Worm (Caenorhabditis elegans) whole organism, L1 larva: ENCODE measurements around the gene egl-6.

Experiments used
- C04F5.9 ChIP-seq: sonication (generic microtip); optimal IDR thresholded peaks from 2 replicates; lab custom pipeline; 2016; ENCODE audit warnings: missing genetic modification characterization, missing compliant biosample characterization
- C16A3.4 ChIP-seq: fragments of 150-350 bp; optimal IDR thresholded peaks from 2 replicates; lab custom pipeline; 2014; ENCODE audit warnings: missing biosample characterization, missing genetic modification characterization
- F16B12.6 ChIP-seq: fragments of 150-350 bp; optimal IDR thresholded peaks from 2 replicates; lab custom pipeline; 2014; ENCODE audit warnings: missing biosample characterization, missing genetic modification characterization
- aha-1 ChIP-seq: fragments of 150-350 bp; optimal IDR thresholded peaks from 2 replicates; lab custom pipeline; 2014; ENCODE audit warnings: missing biosample characterization, missing genetic modification characterization
- blmp-1 ChIP-seq: fragments of 150-350 bp; optimal IDR thresholded peaks from 2 replicates; lab custom pipeline; 2014; ENCODE audit warnings: missing biosample characterization, missing genetic modification characterization
- ceh-63 ChIP-seq: fragments of 200-800 bp; sonication (Bioruptor generic); optimal IDR thresholded peaks from 2 replicates; lab custom pipeline; 2018; ENCODE audit warnings: mild to moderate bottlenecking, missing genetic modification characterization, missing compliant biosample characterization
- ceh-8 ChIP-seq: fragments of 200-800 bp; sonication (Bioruptor generic); optimal IDR thresholded peaks from 2 replicates; lab custom pipeline; 2018; ENCODE audit warnings: mild to moderate bottlenecking, missing genetic modification characterization, moderate library complexity, missing compliant biosample characterization
- ceh-82 ChIP-seq, 3 experiments: fragments of 150-350 bp in 1 of 3; sonication (generic microtip) in 2 of 3; optimal IDR thresholded peaks; 2 replicates each; lab custom pipeline; 2014 to 2017; ENCODE audit warnings: missing biosample characterization in 3 of 3, missing genetic modification characterization in 3 of 3
- ceh-88 ChIP-seq: fragments of 200-800 bp; sonication (Bioruptor generic); IDR thresholded peaks from 2 replicates; pipeline ENCODE4 v1.3.6; 2022; ENCODE audit warnings: missing genetic modification characterization, missing compliant biosample characterization
- dpl-1 ChIP-seq, 3 experiments: fragments of 150-350 bp in 2 of 3; sonication (generic microtip) in 1 of 3; optimal IDR thresholded peaks; 2 replicates each; lab custom pipeline; 2014 to 2017; ENCODE audit warnings: missing biosample characterization in 3 of 3, missing genetic modification characterization in 3 of 3, missing genetic modification reagents in 3 of 3
- dsc-1 ChIP-seq: sonication (generic microtip); optimal IDR thresholded peaks from 2 replicates; lab custom pipeline; 2016; ENCODE audit warnings: mild to moderate bottlenecking, missing genetic modification characterization, missing compliant biosample characterization
- efl-1 ChIP-seq, 4 experiments: fragments of 150-350 bp; optimal IDR thresholded peaks in 3 of 4; peaks in 1 of 4; 1 replicate in 1 of 4; 2 replicates in 3 of 4; lab custom pipeline; 2014; ENCODE audit warnings: missing biosample characterization in 2 of 4, missing genetic modification characterization in 2 of 4, missing genetic modification reagents in 2 of 4
- elt-3 ChIP-seq, 6 experiments: fragments of 150-350 bp in 1 of 6; sonication (generic microtip); optimal IDR thresholded peaks; 2 replicates each; lab custom pipeline; 2017 to 2018; ENCODE audit warnings: missing biosample characterization in 6 of 6, missing genetic modification characterization in 6 of 6, inconsistent platforms in 1 of 6
- ets-5 ChIP-seq: fragments of 200-800 bp; sonication (Bioruptor generic); IDR thresholded peaks from 2 replicates; pipeline ENCODE4 v1.3.6; 2022; ENCODE audit warnings: missing genetic modification characterization, missing compliant biosample characterization
- fkh-4 ChIP-seq: sonication (generic microtip); optimal IDR thresholded peaks from 2 replicates; lab custom pipeline; 2016; ENCODE audit warnings: missing compliant biosample characterization, missing genetic modification characterization, borderline replicate concordance
- fos-1 ChIP-seq: fragments of 150-350 bp; optimal IDR thresholded peaks from 2 replicates; lab custom pipeline; 2014; ENCODE audit warnings: missing biosample characterization, missing genetic modification characterization
- hlh-17 ChIP-seq: fragments of 200-800 bp; sonication (Bioruptor generic); optimal IDR thresholded peaks from 2 replicates; lab custom pipeline; 2018; ENCODE audit warnings: missing genetic modification characterization, mild to moderate bottlenecking, missing compliant biosample characterization, moderate library complexity, borderline replicate concordance
- hlh-4 ChIP-seq: sonication (generic microtip); optimal IDR thresholded peaks from 2 replicates; lab custom pipeline; 2016; ENCODE audit warnings: mild to moderate bottlenecking, missing genetic modification characterization, missing compliant biosample characterization
- irx-1 ChIP-seq: sonication (generic microtip); optimal IDR thresholded peaks from 2 replicates; lab custom pipeline; 2016; ENCODE audit warnings: missing genetic modification characterization, missing compliant biosample characterization
- isw-1 ChIP-seq: fragments of 200-800 bp; sonication (Bioruptor generic); IDR thresholded peaks from 2 replicates; pipeline ENCODE4 v1.3.6; 2022; ENCODE audit warnings: missing genetic modification characterization, missing compliant biosample characterization
- lin-14 ChIP-seq: fragments of 200-800 bp; sonication (Bioruptor generic); optimal IDR thresholded peaks from 2 replicates; lab custom pipeline; 2018; ENCODE audit warnings: mild to moderate bottlenecking, missing genetic modification characterization, moderate library complexity, missing compliant biosample characterization
- lin-15B ChIP-seq: fragments of 150-350 bp; sonication (generic microtip); optimal IDR thresholded peaks from 3 replicates; lab custom pipeline; 2014; ENCODE audit warnings: missing biosample characterization, missing genetic modification characterization
- lin-35 ChIP-seq, 2 experiments: fragments of 150-350 bp; optimal IDR thresholded peaks; 2 replicates each; lab custom pipeline; 2014; ENCODE audit warnings: missing biosample characterization in 2 of 2, missing genetic modification characterization in 2 of 2, missing genetic modification reagents in 2 of 2
- lin-39 ChIP-seq: fragments of 150-350 bp; optimal IDR thresholded peaks from 2 replicates; lab custom pipeline; 2014; ENCODE audit warnings: missing biosample characterization, missing genetic modification reagents, missing genetic modification characterization
- lsy-2 ChIP-seq, 2 experiments: fragments of 150-350 bp; optimal IDR thresholded peaks; 2 replicates each; lab custom pipeline; 2014; ENCODE audit warnings: missing biosample characterization in 2 of 2, missing genetic modification characterization in 2 of 2
- mab-9 ChIP-seq: fragments of 200-800 bp; sonication (Bioruptor generic); IDR thresholded peaks from 2 replicates; pipeline ENCODE4 v1.3.6; 2022; ENCODE audit warnings: missing genetic modification reagents, missing genetic modification characterization, missing compliant biosample characterization
- mdl-1 ChIP-seq, 2 experiments: fragments of 150-350 bp; optimal IDR thresholded peaks; 2 replicates each; lab custom pipeline; 2014 to 2017; ENCODE audit warnings: missing biosample characterization in 2 of 2, missing genetic modification characterization in 2 of 2, inconsistent platforms in 1 of 2
- mef-2 ChIP-seq: fragments of 150-350 bp; optimal IDR thresholded peaks from 2 replicates; lab custom pipeline; 2014; ENCODE audit warnings: missing biosample characterization, missing genetic modification characterization
- mep-1 ChIP-seq: fragments of 150-350 bp; optimal IDR thresholded peaks from 2 replicates; lab custom pipeline; 2014; ENCODE audit warnings: missing biosample characterization, missing genetic modification characterization
- nhr-11 ChIP-seq: fragments of 150-350 bp; optimal IDR thresholded peaks from 2 replicates; lab custom pipeline; 2014; ENCODE audit warnings: missing biosample characterization, missing genetic modification characterization
- nhr-19 ChIP-seq: fragments of 200-800 bp; sonication (Bioruptor generic); conservative IDR thresholded peaks from 2 replicates; pipeline ENCODE4 v1.3.6; 2022; ENCODE audit warnings: missing genetic modification characterization, missing compliant biosample characterization
- nhr-20 ChIP-seq: sonication (generic microtip); optimal IDR thresholded peaks from 2 replicates; lab custom pipeline; 2016; ENCODE audit warnings: mild to moderate bottlenecking, missing genetic modification characterization, missing compliant biosample characterization
- nhr-47 ChIP-seq: sonication (generic microtip); optimal IDR thresholded peaks from 2 replicates; lab custom pipeline; 2016; ENCODE audit warnings: mild to moderate bottlenecking, missing genetic modification characterization, moderate library complexity, missing compliant biosample characterization
- nhr-77 ChIP-seq: fragments of 150-350 bp; optimal IDR thresholded peaks from 2 replicates; lab custom pipeline; 2014; ENCODE audit warnings: missing biosample characterization, missing genetic modification characterization
- nhr-85 ChIP-seq: sonication (generic microtip); peaks from one replicate; lab custom pipeline; 2016; ENCODE audit warnings: missing genetic modification characterization, inconsistent platforms, missing compliant biosample characterization
- pax-3 ChIP-seq: fragments of 200-800 bp; sonication (Bioruptor generic); optimal IDR thresholded peaks from 2 replicates; lab custom pipeline; 2018; ENCODE audit warnings: mild to moderate bottlenecking, missing genetic modification characterization, moderate library complexity, missing compliant biosample characterization
- skn-1 ChIP-seq: fragments of 150-350 bp; optimal IDR thresholded peaks from 2 replicates; lab custom pipeline; 2014; ENCODE audit warnings: missing biosample characterization, missing genetic modification characterization
- snu-23 ChIP-seq: sonication (generic microtip); optimal IDR thresholded peaks from 2 replicates; lab custom pipeline; 2016; ENCODE audit warnings: missing genetic modification characterization, missing compliant biosample characterization
- sox-4 ChIP-seq: sonication (generic microtip); optimal IDR thresholded peaks from 2 replicates; lab custom pipeline; 2016; ENCODE audit warnings: missing genetic modification characterization, missing compliant biosample characterization
- swsn-7 ChIP-seq: sonication (generic microtip); optimal IDR thresholded peaks from 2 replicates; lab custom pipeline; 2016; ENCODE audit warnings: missing genetic modification characterization, missing compliant biosample characterization
- tbx-2 ChIP-seq: sonication (generic microtip); optimal IDR thresholded peaks from 2 replicates; lab custom pipeline; 2016; ENCODE audit warnings: missing genetic modification characterization, missing compliant biosample characterization
- unc-130 ChIP-seq: fragments of 150-350 bp; optimal IDR thresholded peaks from 2 replicates; lab custom pipeline; 2017; ENCODE audit warnings: missing biosample characterization, missing genetic modification characterization, inconsistent platforms
- unc-62 ChIP-seq: fragments of 150-350 bp; optimal IDR thresholded peaks from 2 replicates; lab custom pipeline; 2014; ENCODE audit warnings: missing biosample characterization, missing genetic modification reagents, missing genetic modification characterization
- unc-86 ChIP-seq: sonication (generic microtip); optimal IDR thresholded peaks from 2 replicates; lab custom pipeline; 2016; ENCODE audit warnings: missing genetic modification characterization, missing compliant biosample characterization
- vab-15 ChIP-seq: sonication (generic microtip); optimal IDR thresholded peaks from 2 replicates; lab custom pipeline; 2017; ENCODE audit warnings: missing genotype, mild to moderate bottlenecking, missing genetic modification characterization, missing compliant biosample characterization
- xbp-1 ChIP-seq: sonication (generic microtip); optimal IDR thresholded peaks from 2 replicates; lab custom pipeline; 2016; ENCODE audit warnings: missing genetic modification characterization, missing compliant biosample characterization
- ztf-4 ChIP-seq: fragments of 150-350 bp; optimal IDR thresholded peaks from 2 replicates; lab custom pipeline; 2014; ENCODE audit warnings: missing biosample characterization, missing genetic modification characterization

The egl-6 gene

DNA sequence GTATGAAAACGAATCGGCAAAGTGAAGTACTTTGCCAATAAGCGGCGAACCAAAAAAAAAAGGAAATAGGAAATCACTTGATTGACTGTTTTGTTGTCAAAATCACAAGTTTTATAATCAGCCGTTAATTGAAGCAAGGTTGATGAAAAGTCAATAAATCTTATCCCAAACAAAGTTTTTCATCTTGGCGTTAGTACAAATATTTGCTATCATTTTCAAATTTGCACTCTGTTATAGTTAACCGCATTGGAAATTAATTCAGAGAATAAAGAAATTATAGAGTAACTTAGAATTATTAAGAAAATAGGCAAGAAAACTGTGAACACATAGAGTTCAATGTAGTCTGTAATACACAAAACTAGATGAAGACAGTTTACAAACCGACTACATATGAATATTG, 13.6 kb downstream of the egl-6 start, which contains the start of gene acs-17 (continued):
- TF ChIP-seq vab-15 (no peak), unc-62 (GFP tag; lab: Kevin White, UChicago) (no peak), fos-1 (tag; lab: Kevin White, UChicago) (no peak), nhr-77 (tag; lab: Kevin White, UChicago) (no peak), dsc-1 (tag; lab: Kevin White, UChicago) (no peak), lin-39 (tag; lab: Kevin White, UChicago) (no peak), skn-1 (tag; lab: Kevin White, UChicago) (no peak), ceh-8 (GFP tag; lab: Kevin White, UChicago) (no peak)
- TF ChIP-seq, all 84 proteins: peak for 6

DNA sequence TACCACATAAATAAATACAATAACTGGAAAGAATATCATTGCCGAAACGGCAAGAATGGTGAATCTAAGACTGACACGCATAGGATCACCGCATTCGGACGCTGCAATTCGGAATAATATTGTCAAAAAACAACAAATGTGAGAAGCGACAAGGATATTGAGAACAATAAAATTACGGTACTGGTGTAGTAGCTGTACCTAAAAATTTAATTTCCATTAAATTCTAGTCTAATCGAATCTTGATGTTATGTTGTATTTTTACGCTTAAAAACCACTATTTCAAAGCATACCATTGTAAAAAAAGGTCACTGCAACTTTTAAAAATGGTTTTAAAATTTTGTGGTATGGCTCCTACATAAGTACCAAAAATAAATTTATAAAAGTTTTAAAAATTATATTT, 17.8 kb downstream of the egl-6 start, which contains the start of gene mig-23:
Gene mig-23 (minus strand): TSS at position 101 of the 400 bp plus-strand sequence.
- TF ChIP-seq vab-15 (no peak), ceh-8 (GFP tag; lab: Kevin White, UChicago) (no peak), ceh-63 (no peak), hlh-17 (no peak), ets-5 (GFP tag; lab: Robert Waterston, UW) (no peak), nhr-11 (no peak), blmp-1 (no peak), hlh-4 (tag; lab: Kevin White, UChicago) (no peak)

- TF ChIP-seq irx-1 (tag; lab: Kevin White, UChicago) (peak; percentile 20), ceh-82 (tag; optimal IDR thresholded peaks at IDR 0.05; lab: Kevin White, UChicago) (peak; percentile 40 to 79 (median 42)), nhr-47 (peak; percentile 71), sox-4 (tag; lab: Kevin White, UChicago) (no peak), unc-130 (tag; lab: Kevin White, UChicago) (peak; percentile 91), C16A3.4 (tag; lab: Kevin White, UChicago) (peak; percentile 93), pax-3 (tag; lab: Kevin White, UChicago) (no peak), tbx-2 (tag; lab: Kevin White, UChicago) (peak; percentile 64), swsn-7 (tag; lab: Kevin White, UChicago) (peak; percentile 67), nhr-19 (GFP tag; lab: Robert Waterston, UW) (peak; percentile 65), efl-1 (optimal IDR thresholded peaks at IDR 0.05; lab: Kevin White, UChicago) (peak; percentile 67 to 76), efl-1 (GFP tag; optimal IDR thresholded peaks at IDR 0.05 in 1 of 2; lab: Kevin White, UChicago) (peak; percentile 77 to 94), ztf-4 (peak; percentile 0), lin-35 (GFP tag; optimal IDR thresholded peaks at IDR 0.05; lab: Kevin White, UChicago) (peak; percentile 80 to 87), nhr-85 (tag; lab: Kevin White, UChicago) (peak; percentile 77), dpl-1 (GFP tag; optimal IDR thresholded peaks at IDR 0.05; lab: Kevin White, UChicago) (peak; percentile 57 to 74 (median 71)), skn-1 (tag; lab: Kevin White, UChicago) (peak; percentile 61), mab-9 (GFP tag; lab: Robert Waterston, UW) (no peak), lin-14 (peak; percentile 77), dsc-1 (tag; lab: Kevin White, UChicago) (peak; percentile 48), mdl-1 (tag; optimal IDR thresholded peaks at IDR 0.05; lab: Kevin White, UChicago) (peak in 1 of 2 experiments; percentile 76), nhr-20 (tag; lab: Kevin White, UChicago) (peak; percentile 81), unc-62 (GFP tag; lab: Kevin White, UChicago) (no peak), mep-1 (tag; lab: Kevin White, UChicago) (peak; percentile 70), nhr-77 (tag; lab: Kevin White, UChicago) (peak; percentile 59), fkh-4 (no peak), elt-3 (tag; optimal IDR thresholded peaks at IDR 0.05; lab: Kevin White, UChicago) (peak in 2 of 6 experiments; percentile 12 to 76), ceh-88 (0 out of 2 replicates have a peak, but pooled peaks have one; percentile 31), xbp-1 (tag; lab: Kevin White, UChicago) (peak; percentile 86), C04F5.9 (no peak), aha-1 (no peak), snu-23 (GFP tag; lab: Kevin White, UChicago) (peak; percentile 86), isw-1 (GFP tag; lab: Robert Waterston, UW) (peak; percentile 36), lsy-2 (tag; optimal IDR thresholded peaks at IDR 0.05; lab: Kevin White, UChicago) (peak; percentile 60 to 87), vab-15 (no peak), hlh-17 (no peak), lin-15B (tag; lab: Kevin White, UChicago) (peak; percentile 70), unc-86 (tag; lab: Kevin White, UChicago) (peak; percentile 45), blmp-1 (peak; percentile 61), mef-2 (tag; lab: Kevin White, UChicago) (no peak), F16B12.6 (tag; lab: Kevin White, UChicago) (peak; percentile 31), lin-39 (tag; lab: Kevin White, UChicago) (no peak)
Observed at ce11 chrX:5953174-5953573, 22.3 kb downstream of the egl-6 start, which contains the start of the genes R07E4.5 and R07E4.3. TSS of gene R07E4.5 (minus strand) at chrX:5953174. TSS of gene R07E4.3 (plus strand) at chrX:5953458.
